Worm (Caenorhabditis elegans) whole organism, L2 larva: ENCODE measurements around the gene C07H6.9.

ENCODE experiments used
- C34F6.9 ChIP-seq: fragments of 150-350 bp; optimal IDR thresholded peaks from 2 replicates; lab custom pipeline; 2014; ENCODE audit warnings: missing biosample characterization, missing genetic modification characterization
- F13H6.1 ChIP-seq: sonication (generic microtip); optimal IDR thresholded peaks from 2 replicates; lab custom pipeline; 2016; ENCODE audit warnings: missing genetic modification characterization, missing compliant biosample characterization
- R02D3.7 ChIP-seq: fragments of 150-350 bp; optimal IDR thresholded peaks from 2 replicates; lab custom pipeline; 2014; ENCODE audit warnings: missing biosample characterization, missing genetic modification characterization
- Y55F3AM.14 ChIP-seq: fragments of 200-800 bp; sonication (Bioruptor generic); optimal IDR thresholded peaks from 2 replicates; lab custom pipeline; 2018; ENCODE audit warnings: mild to moderate bottlenecking, missing genetic modification characterization, missing compliant biosample characterization
- ZK546.5 ChIP-seq: sonication (generic microtip); optimal IDR thresholded peaks from 2 replicates; lab custom pipeline; 2017; ENCODE audit warnings: missing biosample characterization, missing genetic modification characterization
- aly-2 ChIP-seq: fragments of 150-350 bp; optimal IDR thresholded peaks from 2 replicates; lab custom pipeline; 2014; ENCODE audit warnings: missing biosample characterization, missing genetic modification characterization
- ama-1 ChIP-seq: fragments of 150-350 bp; optimal IDR thresholded peaks from 2 replicates; lab custom pipeline; 2018; ENCODE audit warnings: inconsistent platforms
- blmp-1 ChIP-seq: sonication (generic microtip); optimal IDR thresholded peaks from 2 replicates; lab custom pipeline; 2017; ENCODE audit warnings: missing genetic modification characterization, mild to moderate bottlenecking, missing compliant biosample characterization, antibody characterized with exemption, moderate library complexity; ENCODE audit not compliant: insufficient read depth
- ceh-16 ChIP-seq: fragments of 150-350 bp; optimal IDR thresholded peaks from 2 replicates; lab custom pipeline; 2014; ENCODE audit warnings: missing biosample characterization, missing genetic modification characterization
- ceh-82 ChIP-seq: fragments of 150-350 bp; optimal IDR thresholded peaks from 2 replicates; lab custom pipeline; 2014; ENCODE audit warnings: missing biosample characterization, missing genetic modification characterization
- elt-1 ChIP-seq: fragments of 150-350 bp; optimal IDR thresholded peaks from 2 replicates; lab custom pipeline; 2014; ENCODE audit warnings: missing biosample characterization, missing genetic modification characterization
- elt-3 ChIP-seq: sonication (generic microtip); optimal IDR thresholded peaks from 2 replicates; lab custom pipeline; 2017; ENCODE audit warnings: missing biosample characterization, missing genetic modification characterization
- fos-1 ChIP-seq: fragments of 150-350 bp; optimal IDR thresholded peaks from 2 replicates; lab custom pipeline; 2014; ENCODE audit warnings: missing biosample characterization, missing genetic modification characterization
- gmeb-1 ChIP-seq: fragments of 150-350 bp; optimal IDR thresholded peaks from 2 replicates; lab custom pipeline; 2014; ENCODE audit warnings: missing biosample characterization, missing genetic modification characterization
- lin-11 ChIP-seq: fragments of 150-350 bp; sonication (generic microtip); optimal IDR thresholded peaks from 2 replicates; lab custom pipeline; 2014; ENCODE audit warnings: missing biosample characterization, missing genetic modification characterization, inconsistent platforms, mixed read lengths
- lin-39 ChIP-seq: fragments of 150-350 bp; optimal IDR thresholded peaks from 2 replicates; lab custom pipeline; 2014; ENCODE audit warnings: missing biosample characterization, missing genetic modification reagents, missing genetic modification characterization
- lsy-2 ChIP-seq, 2 experiments: fragments of 150-350 bp in 1 of 2; sonication (generic microtip) in 1 of 2; optimal IDR thresholded peaks; 2 replicates each; lab custom pipeline; 2014 to 2017; ENCODE audit warnings: missing biosample characterization in 2 of 2, missing genetic modification characterization in 2 of 2
- mab-5 ChIP-seq: fragments of 150-350 bp; optimal IDR thresholded peaks from 2 replicates; lab custom pipeline; 2014; ENCODE audit warnings: missing biosample characterization, missing genetic modification characterization
- mbf-1 ChIP-seq: sonication (generic microtip); optimal IDR thresholded peaks from 2 replicates; lab custom pipeline; 2017; ENCODE audit warnings: missing biosample characterization, missing genetic modification characterization
- mdl-1 ChIP-seq, 2 experiments: fragments of 150-350 bp in 1 of 2; sonication (generic microtip) in 1 of 2; optimal IDR thresholded peaks; 2 replicates each; lab custom pipeline; 2017; ENCODE audit warnings: missing biosample characterization in 2 of 2, missing genetic modification characterization in 2 of 2
- nhr-11 ChIP-seq: fragments of 150-350 bp; optimal IDR thresholded peaks from 2 replicates; lab custom pipeline; 2014; ENCODE audit warnings: missing biosample characterization, missing genetic modification characterization
- nhr-129 ChIP-seq: fragments of 150-350 bp; optimal IDR thresholded peaks from 2 replicates; lab custom pipeline; 2014; ENCODE audit warnings: missing biosample characterization, missing genetic modification characterization
- nhr-21 ChIP-seq: fragments of 150-350 bp; optimal IDR thresholded peaks from 2 replicates; lab custom pipeline; 2014; ENCODE audit warnings: missing biosample characterization, missing genetic modification characterization
- nhr-237 ChIP-seq: fragments of 150-350 bp; optimal IDR thresholded peaks from 2 replicates; lab custom pipeline; 2014; ENCODE audit warnings: missing biosample characterization, missing genetic modification characterization
- nhr-25 ChIP-seq: fragments of 150-350 bp; sonication (generic microtip); optimal IDR thresholded peaks from 3 replicates; lab custom pipeline; 2014; ENCODE audit warnings: missing biosample characterization, missing genetic modification characterization
- nhr-6 ChIP-seq: fragments of 150-350 bp; optimal IDR thresholded peaks from 2 replicates; lab custom pipeline; 2014; ENCODE audit warnings: missing biosample characterization, missing genetic modification characterization
- nhr-77 ChIP-seq: fragments of 150-350 bp; optimal IDR thresholded peaks from 2 replicates; lab custom pipeline; 2014; ENCODE audit warnings: missing biosample characterization, missing genetic modification characterization
- sma-3 ChIP-seq: sonication (generic microtip); optimal IDR thresholded peaks from 2 replicates; lab custom pipeline; 2016; ENCODE audit warnings: missing genetic modification reagents, missing genetic modification characterization, missing compliant biosample characterization
- snpc-4 ChIP-seq: fragments of 150-350 bp; optimal IDR thresholded peaks from 2 replicates; lab custom pipeline; 2014; ENCODE audit warnings: missing biosample characterization, missing genetic modification characterization
- unc-55 ChIP-seq: fragments of 150-350 bp; sonication (generic microtip); optimal IDR thresholded peaks from 3 replicates; lab custom pipeline; 2014; ENCODE audit warnings: missing biosample characterization, missing genetic modification reagents, missing genetic modification characterization
- unc-62 ChIP-seq: fragments of 150-350 bp; optimal IDR thresholded peaks from 2 replicates; lab custom pipeline; 2014; ENCODE audit warnings: missing biosample characterization, missing genetic modification reagents, missing genetic modification characterization
- zag-1 ChIP-seq: fragments of 150-350 bp; optimal IDR thresholded peaks from 2 replicates; lab custom pipeline; 2014; ENCODE audit warnings: missing biosample characterization, missing genetic modification characterization
- ztf-1 ChIP-seq: fragments of 200-800 bp; sonication (Bioruptor generic); conservative IDR thresholded peaks from 2 replicates; pipeline ENCODE4 v1.3.6; 2022; ENCODE audit warnings: missing genetic modification characterization, missing compliant biosample characterization
- ztf-11 ChIP-seq: sonication (generic microtip); optimal IDR thresholded peaks from 2 replicates; lab custom pipeline; 2017; ENCODE audit warnings: missing biosample characterization, missing genetic modification characterization
- ztf-4 ChIP-seq: fragments of 150-350 bp; optimal IDR thresholded peaks from 2 replicates; lab custom pipeline; 2014; ENCODE audit warnings: missing biosample characterization, missing genetic modification characterization

C07H6.9 gene

ce11 chrIII:7498346-7498745, 925 bp downstream of the C07H6.9 start (continued):
- TF ChIP-seq C34F6.9 (tag; lab: Kevin White, UChicago): peak; percentile 95
- peak; percentile 94 for TF ChIP-seq nhr-129
- TF ChIP-seq ceh-16: no peak
- peak; percentile 85 for TF ChIP-seq snpc-4 (tag; lab: Kevin White, UChicago)
- no peak for TF ChIP-seq ztf-1 (GFP tag; lab: Robert Waterston, UW)
- TF ChIP-seq ztf-4 (tag; lab: Kevin White, UChicago): peak; percentile 70

- TF ChIP-seq ama-1 (lab: Kevin White, UChicago): no peak
- TF ChIP-seq gmeb-1 (tag; lab: Kevin White, UChicago): no peak
- no peak for TF ChIP-seq nhr-11 (tag; lab: Kevin White, UChicago)
- no peak for TF ChIP-seq mbf-1
- no peak for TF ChIP-seq lin-39 (tag; lab: Kevin White, UChicago)
- TF ChIP-seq ztf-11 (tag; lab: Kevin White, UChicago): no peak
- no peak for TF ChIP-seq unc-55 (GFP tag; lab: Kevin White, UChicago)
- TF ChIP-seq nhr-25 (tag; lab: Kevin White, UChicago): no peak
- no peak for TF ChIP-seq elt-1 (tag; lab: Kevin White, UChicago)
- TF ChIP-seq, all 48 proteins: peak for 0
These were observed 1.4 kb downstream of the C07H6.9 start, which contains the start of gene cgh-1 for ce11 chrIII:7497782-7498266. Gene cgh-1 (minus strand): TSS chrIII:7497832.

ce11 chrIII:7495616-7496146, 3.6 kb downstream of the C07H6.9 start:
- TF ChIP-seq gmeb-1 (tag; lab: Kevin White, UChicago) (no peak), nhr-25 (tag; lab: Kevin White, UChicago) (no peak), snpc-4 (tag; lab: Kevin White, UChicago) (no peak), unc-55 (GFP tag; lab: Kevin White, UChicago) (no peak), mab-5 (tag; lab: Kevin White, UChicago) (no peak), elt-3 (no peak), ztf-1 (GFP tag; lab: Robert Waterston, UW) (no peak)

- TF ChIP-seq blmp-1 (peak; percentile 53), gmeb-1 (tag; lab: Kevin White, UChicago) (no peak), R02D3.7 (tag; lab: Kevin White, UChicago) (no peak), aly-2 (no peak)
These were observed 4.4 kb downstream of the C07H6.9 start for ce11 chrIII:7494850-7495314.

- TF ChIP-seq F13H6.1 (tag; lab: Kevin White, UChicago): no peak
- TF ChIP-seq nhr-21 (tag; lab: Kevin White, UChicago): peak; percentile 1
- TF ChIP-seq, all 48 proteins: peak for 1
These were observed 7.3 kb downstream of the C07H6.9 start for ce11 chrIII:7491931-7492330.

- TF ChIP-seq nhr-11 (tag; lab: Kevin White, UChicago) (no peak), ztf-11 (tag; lab: Kevin White, UChicago) (no peak), mdl-1 (tag; optimal IDR thresholded peaks at IDR 0.05; lab: Kevin White, UChicago) (no peak), blmp-1 (peak; percentile 55)
- TF ChIP-seq, all 48 proteins: peak for 1
These were observed 9.2 kb downstream of the C07H6.9 start for ce11 chrIII:7490061-7490460.

- TF ChIP-seq aly-2 (no peak), nhr-25 (tag; lab: Kevin White, UChicago) (peak; percentile 37), fos-1 (tag; lab: Kevin White, UChicago) (peak; percentile 8), blmp-1 (peak; percentile 45), sma-3 (GFP tag; lab: Kevin White, UChicago) (peak; percentile 59)
- TF ChIP-seq, all 48 proteins: peak for 4
These were observed 10.2 kb downstream of the C07H6.9 start, which contains the start of gene mup-4 for ce11 chrIII:7489055-7489534. Gene mup-4 (minus strand): TSS chrIII:7489105.

- no peak for TF ChIP-seq ZK546.5 (tag; lab: Kevin White, UChicago)
- TF ChIP-seq nhr-237: no peak
- no peak for TF ChIP-seq ceh-82 (tag; lab: Kevin White, UChicago)
- TF ChIP-seq lsy-2 (tag; optimal IDR thresholded peaks at IDR 0.05; lab: Kevin White, UChicago): no peak
- no peak for TF ChIP-seq ztf-1 (GFP tag; lab: Robert Waterston, UW)
- TF ChIP-seq sma-3 (GFP tag; lab: Kevin White, UChicago): peak; percentile 89
- no peak for TF ChIP-seq ama-1 (lab: Kevin White, UChicago)
- TF ChIP-seq unc-62: no peak
- no peak for TF ChIP-seq snpc-4 (tag; lab: Kevin White, UChicago)
- no peak for TF ChIP-seq lin-11 (tag; lab: Kevin White, UChicago)
- TF ChIP-seq nhr-77 (tag; lab: Kevin White, UChicago): no peak
- TF ChIP-seq ztf-11 (tag; lab: Kevin White, UChicago): no peak
- no peak for TF ChIP-seq lin-39 (tag; lab: Kevin White, UChicago)
- no peak for TF ChIP-seq unc-55 (GFP tag; lab: Kevin White, UChicago)
- TF ChIP-seq Y55F3AM.14: no peak
- peak; percentile 47 for TF ChIP-seq nhr-21 (tag; lab: Kevin White, UChicago)
- TF ChIP-seq nhr-6 (tag; lab: Kevin White, UChicago): peak; percentile 60
- no peak for TF ChIP-seq C34F6.9 (tag; lab: Kevin White, UChicago)
- TF ChIP-seq nhr-129: peak; percentile 17
- peak; percentile 83 for TF ChIP-seq nhr-25 (tag; lab: Kevin White, UChicago)
- no peak for TF ChIP-seq mdl-1 (tag; optimal IDR thresholded peaks at IDR 0.05; lab: Kevin White, UChicago)
- TF ChIP-seq zag-1 (tag; lab: Kevin White, UChicago): no peak
These were observed 11.0 kb downstream of the C07H6.9 start for ce11 chrIII:7488303-7488702.
